Worm (Caenorhabditis elegans): ENCODE measurements around the gene fbxb-3.
A peak's percentile ranks its signal among the peaks of the same experiment; 100 is the strongest.

fbxb-3 gene

ce11 chrIV:11820067-11820913 is 18.5 kb upstream of the fbxb-3 start:
- TF ChIP-seq C34F6.9 (tag; optimal IDR thresholded peaks at IDR 0.05) (peak; percentile 8), unc-39 (tag; optimal IDR thresholded peaks at IDR 0.05) (no peak), fos-1 (tag; optimal IDR thresholded peaks at IDR 0.05) (no peak), nhr-23 (tag; optimal IDR thresholded peaks at IDR 0.05) (no peak), crh-2 (tag; optimal IDR thresholded peaks at IDR 0.05) (peak; percentile 43), skn-1 (tag; optimal IDR thresholded peaks at IDR 0.05) (no peak), sem-4 (tag; optimal IDR thresholded peaks at IDR 0.05) (peak; percentile 5), lin-13 (GFP tag; optimal IDR thresholded peaks at IDR 0.05) (peak; percentile 1), sma-3 (GFP tag; optimal IDR thresholded peaks at IDR 0.05) (no peak), ama-1 (optimal IDR thresholded peaks at IDR 0.05) (peak; percentile 12), egl-27 (tag; optimal IDR thresholded peaks at IDR 0.05) (no peak), mdl-1 (tag; optimal IDR thresholded peaks at IDR 0.05) (no peak), mab-5 (tag; optimal IDR thresholded peaks at IDR 0.05) (no peak), unc-55 (GFP tag; optimal IDR thresholded peaks at IDR 0.05) (no peak), Y55F3AM.14 (GFP tag; optimal IDR thresholded peaks at IDR 0.05) (no peak), nhr-129 (tag; optimal IDR thresholded peaks at IDR 0.05) (no peak), elt-3 (tag; optimal IDR thresholded peaks at IDR 0.05) (no peak), lin-39 (tag; optimal IDR thresholded peaks at IDR 0.05) (no peak), F13H6.1 (tag; optimal IDR thresholded peaks at IDR 0.05) (peak; percentile 8), lsy-2 (tag; optimal IDR thresholded peaks at IDR 0.05) (peak in 1 of 2 experiments; percentile 14), nhr-10 (tag; optimal IDR thresholded peaks at IDR 0.05) (no peak), nhr-237 (tag; optimal IDR thresholded peaks at IDR 0.05) (no peak), blmp-1 (tag; optimal IDR thresholded peaks at IDR 0.05; ENCODE audit: insufficient read depth) (no peak)

ce11 chrIV:11821591-11822361 is 17.0 kb upstream of the fbxb-3 start, which contains the start of the genes par-5 and M117.3:
par-5 (minus strand) TSS chrIV:11821924.
M117.3 (plus strand) TSS chrIV:11822206.
- TF ChIP-seq unc-55 (GFP tag; optimal IDR thresholded peaks at IDR 0.05), result peak; percentile 68
- TF ChIP-seq R02D3.7 (tag; optimal IDR thresholded peaks at IDR 0.05), result no peak
- TF ChIP-seq lin-39 (tag; optimal IDR thresholded peaks at IDR 0.05), result no peak
- no peak for TF ChIP-seq nhr-77 (tag; optimal IDR thresholded peaks at IDR 0.05)
- TF ChIP-seq mbf-1 (tag; optimal IDR thresholded peaks at IDR 0.05), result no peak
- TF ChIP-seq Y55F3AM.14 (GFP tag; optimal IDR thresholded peaks at IDR 0.05), result peak; percentile 77
- TF ChIP-seq nhr-25 (tag; optimal IDR thresholded peaks at IDR 0.05), result peak; percentile 29
- TF ChIP-seq lsy-2 (tag; optimal IDR thresholded peaks at IDR 0.05), result peak; percentile 4 to 69
- TF ChIP-seq gmeb-1 (tag; optimal IDR thresholded peaks at IDR 0.05), result peak; percentile 20
- TF ChIP-seq mab-5 (tag; optimal IDR thresholded peaks at IDR 0.05), result peak; percentile 21
- no peak for TF ChIP-seq peb-1 (tag; optimal IDR thresholded peaks at IDR 0.05)
- peak; percentile 39 for TF ChIP-seq nhr-21 (tag; optimal IDR thresholded peaks at IDR 0.05)
- TF ChIP-seq snpc-4 (tag; optimal IDR thresholded peaks at IDR 0.05), result peak; percentile 25
- TF ChIP-seq egl-27 (tag; optimal IDR thresholded peaks at IDR 0.05), result peak; percentile 31
- TF ChIP-seq blmp-1 (tag; optimal IDR thresholded peaks at IDR 0.05; ENCODE audit: insufficient read depth), result no peak
- TF ChIP-seq ztf-1 (GFP tag; conservative IDR thresholded peaks at IDR 0.05), result no peak
- peak; percentile 73 to 87 for TF ChIP-seq mdl-1 (tag; optimal IDR thresholded peaks at IDR 0.05)
- TF ChIP-seq nhr-129 (tag; optimal IDR thresholded peaks at IDR 0.05), result peak; percentile 78
- TF ChIP-seq crh-2 (tag; optimal IDR thresholded peaks at IDR 0.05), result peak; percentile 81
- TF ChIP-seq nhr-237 (tag; optimal IDR thresholded peaks at IDR 0.05), result no peak
- TF ChIP-seq elt-1 (tag; optimal IDR thresholded peaks at IDR 0.05), result no peak
- peak; percentile 59 for TF ChIP-seq lin-13 (GFP tag; optimal IDR thresholded peaks at IDR 0.05)
- TF ChIP-seq sem-4 (tag; optimal IDR thresholded peaks at IDR 0.05), result peak; percentile 18
- TF ChIP-seq sma-9 (GFP tag; optimal IDR thresholded peaks at IDR 0.05), result peak; percentile 82
- TF ChIP-seq sma-9 (tag; optimal IDR thresholded peaks at IDR 0.05), result no peak
- peak; percentile 92 for TF ChIP-seq lin-11 (tag; optimal IDR thresholded peaks at IDR 0.05)
- no peak for TF ChIP-seq unc-39 (tag; optimal IDR thresholded peaks at IDR 0.05)
- TF ChIP-seq F13H6.1 (tag; optimal IDR thresholded peaks at IDR 0.05), result peak; percentile 79
- TF ChIP-seq ceh-82 (tag; optimal IDR thresholded peaks at IDR 0.05), result no peak
- no peak for TF ChIP-seq nhr-11 (tag; optimal IDR thresholded peaks at IDR 0.05)
- no peak for TF ChIP-seq alr-1 (tag; optimal IDR thresholded peaks at IDR 0.05)
- peak; percentile 8 for TF ChIP-seq ztf-4 (tag; optimal IDR thresholded peaks at IDR 0.05)
- no peak for TF ChIP-seq skn-1 (tag; optimal IDR thresholded peaks at IDR 0.05)
- TF ChIP-seq ztf-11 (tag; optimal IDR thresholded peaks at IDR 0.05), result no peak
- TF ChIP-seq unc-62 (GFP tag; optimal IDR thresholded peaks at IDR 0.05), result no peak
- TF ChIP-seq zag-1 (tag; optimal IDR thresholded peaks at IDR 0.05), result peak; percentile 82
- peak; percentile 81 for TF ChIP-seq C34F6.9 (tag; optimal IDR thresholded peaks at IDR 0.05)
- TF ChIP-seq fos-1 (tag; optimal IDR thresholded peaks at IDR 0.05), result peak; percentile 74
- TF ChIP-seq nhr-10 (tag; optimal IDR thresholded peaks at IDR 0.05), result no peak
- no peak for TF ChIP-seq nhr-12 (tag; optimal IDR thresholded peaks at IDR 0.05)
- no peak for TF ChIP-seq aly-2 (tag; optimal IDR thresholded peaks at IDR 0.05)
- peak; percentile 41 for TF ChIP-seq sma-3 (GFP tag; optimal IDR thresholded peaks at IDR 0.05)
- no peak for TF ChIP-seq nhr-23 (tag; optimal IDR thresholded peaks at IDR 0.05)
- no peak for TF ChIP-seq dmd-4 (tag; optimal IDR thresholded peaks at IDR 0.05)
